Fruit fly (Drosophila melanogaster) whole organism, pupa: ENCODE results near the gene CG9775.

Experiments used
- CG12605 ChIP-seq: fragments of 200-800 bp; sonication (Bioruptor generic); IDR thresholded peaks from 2 replicates; pipeline ENCODE4 v1.3.6; 2022; ENCODE audit warnings: missing biosample characterization, missing genetic modification characterization
- CG34367 ChIP-seq: fragments of 200-800 bp; sonication (Bioruptor generic); optimal IDR thresholded peaks from 2 replicates; lab custom pipeline; 2018; ENCODE audit warnings: missing biosample characterization, mild to moderate bottlenecking, missing genetic modification characterization
- CG4496 ChIP-seq: fragments of 200-800 bp; sonication (Bioruptor generic); IDR thresholded peaks from 3 replicates; pipeline ENCODE4 v1.3.6; 2022; ENCODE audit warnings: missing biosample characterization, missing genetic modification characterization
- EcR ChIP-seq: fragments of 200-800 bp; sonication (Bioruptor generic); optimal IDR thresholded peaks from 3 replicates; lab custom pipeline; 2019; ENCODE audit warnings: missing biosample characterization, missing genetic modification characterization, mild to moderate bottlenecking, moderate library complexity, missing genetic modification reagents
- Pif1A ChIP-seq: fragments of 200-800 bp; sonication (Bioruptor generic); optimal IDR thresholded peaks from 3 replicates; lab custom pipeline; 2016; ENCODE audit warnings: missing biosample characterization, missing genetic modification characterization

- peak; percentile 75 for TF ChIP-seq CG12605 (GFP tag; lab: Robert Waterston, UW)
- TF ChIP-seq CG4496 (GFP tag; lab: Robert Waterston, UW), result peak; percentile 89
- peak; percentile 38 for TF ChIP-seq CG34367 (tag; lab: Kevin White, UChicago)
- TF ChIP-seq EcR (GFP tag; lab: Kevin White, UChicago), result peak; percentile 2
- TF ChIP-seq Pif1A, result peak; percentile 81
Observed at dm6 chr3R:4649126-4649811, 7.6 kb upstream of the CG9775 start, which contains the start of gene Karybeta3.
